Worm (Caenorhabditis elegans): ENCODE results near the gene C23G10.10.

ce11 chrIII:6164253-6164971 lies 49.4 kb downstream of the C23G10.10 start, which contains the start of gene F42A10.9:
- TF ChIP-seq unc-39 (tag; optimal IDR thresholded peaks at IDR 0.05) (no peak), nhr-76 (tag; optimal IDR thresholded peaks at IDR 0.05) (no peak), ztf-11 (tag; optimal IDR thresholded peaks at IDR 0.05) (no peak), cnd-1 (tag; optimal IDR thresholded peaks at IDR 0.05) (no peak), unc-62 (GFP tag; optimal IDR thresholded peaks at IDR 0.05) (no peak), nhr-237 (tag; optimal IDR thresholded peaks at IDR 0.05) (no peak), tbx-8 (GFP tag; optimal IDR thresholded peaks at IDR 0.05) (no peak), M03D4.4 (tag; optimal IDR thresholded peaks at IDR 0.05) (no peak), sptf-1 (tag; optimal IDR thresholded peaks at IDR 0.05) (no peak), ces-1 (GFP tag; optimal IDR thresholded peaks at IDR 0.05) (no peak), mep-1 (tag; optimal IDR thresholded peaks at IDR 0.05) (no peak), sem-2 (GFP tag; optimal IDR thresholded peaks at IDR 0.05) (no peak)

Measured in whole organism, mixed stage, embryonic.